Fruit fly (Drosophila melanogaster) whole organism, embryonic: ENCODE data around the gene CG13124.

Experiments
- Antp ChIP-seq: fragments of 200-800 bp; sonication (Bioruptor generic); optimal IDR thresholded peaks from 3 replicates; lab custom pipeline; 2016; ENCODE audit warnings: missing biosample characterization, missing genetic modification characterization
- Awh ChIP-seq: fragments of 200-800 bp; sonication (Bioruptor generic); IDR thresholded peaks from 2 replicates; pipeline ENCODE4, ENCODE4 v1.3.6; 2022; ENCODE audit warnings: missing biosample characterization, missing genetic modification characterization
- CG1024 ChIP-seq: fragments of 200-800 bp; sonication (Bioruptor generic); IDR thresholded peaks from 2 replicates; pipeline ENCODE4 v1.3.6; 2022; ENCODE audit warnings: missing biosample characterization, missing genetic modification characterization
- CG10959 ChIP-seq: fragments of 200-800 bp; sonication (Bioruptor generic); IDR thresholded peaks from 2 replicates; pipeline ENCODE4 v1.3.6; 2022; ENCODE audit warnings: missing biosample characterization, missing genetic modification characterization
- CG14050 ChIP-seq: fragments of 200-800 bp; sonication (Bioruptor generic); IDR thresholded peaks from 3 replicates; pipeline ENCODE4 v1.3.6; 2022; ENCODE audit warnings: missing biosample characterization, missing genetic modification characterization
- CG14860 ChIP-seq: fragments of 200-800 bp; sonication (Bioruptor generic); IDR thresholded peaks from 3 replicates; pipeline ENCODE4 v1.3.6; 2022; ENCODE audit warnings: missing biosample characterization, missing genetic modification characterization; ENCODE audit not compliant: partially characterized antibody
- CG15011 ChIP-seq: fragments of 200-800 bp; sonication (Bioruptor generic); optimal IDR thresholded peaks from 3 replicates; lab custom pipeline; 2018; ENCODE audit warnings: missing biosample characterization, mild to moderate bottlenecking, missing genetic modification characterization
- CG15479 ChIP-seq: fragments of 200-800 bp; sonication (Bioruptor generic); optimal IDR thresholded peaks from 3 replicates; lab custom pipeline; 2019; ENCODE audit warnings: missing biosample characterization, mild to moderate bottlenecking, missing genetic modification characterization, moderate library complexity
- CG1602 ChIP-seq: fragments of 200-800 bp; sonication (Bioruptor generic); optimal IDR thresholded peaks from 3 replicates; lab custom pipeline; 2016; ENCODE audit warnings: missing biosample characterization, missing genetic modification characterization
- CG1603 ChIP-seq: fragments of 200-800 bp; sonication (Bioruptor generic); optimal IDR thresholded peaks from 2 replicates; lab custom pipeline; 2019; ENCODE audit warnings: missing biosample characterization, mild to moderate bottlenecking, missing genetic modification characterization, moderate library complexity
- CG16863 ChIP-seq: fragments of 200-800 bp; sonication (Bioruptor generic); optimal IDR thresholded peaks from 3 replicates; lab custom pipeline; 2016; ENCODE audit warnings: missing biosample characterization, missing genetic modification characterization
- CG17802 ChIP-seq: fragments of 200-800 bp; sonication (Bioruptor generic); optimal IDR thresholded peaks from 2 replicates; lab custom pipeline; 2018; ENCODE audit warnings: missing biosample characterization, mild to moderate bottlenecking, missing genetic modification characterization, moderate library complexity
- CG18262 ChIP-seq: fragments of 200-800 bp; optimal IDR thresholded peaks from 3 replicates; lab custom pipeline; 2019; ENCODE audit warnings: missing biosample characterization, mild to moderate bottlenecking, missing genetic modification characterization, moderate library complexity
- CG2120 ChIP-seq: fragments of 200-800 bp; sonication (Bioruptor generic); optimal IDR thresholded peaks from 3 replicates; lab custom pipeline; 2016; ENCODE audit warnings: missing biosample characterization, missing genetic modification characterization
- CG2678 ChIP-seq: fragments of 200-800 bp; sonication (Bioruptor generic); optimal IDR thresholded peaks from 3 replicates; lab custom pipeline; 2019; ENCODE audit warnings: missing biosample characterization, mild to moderate bottlenecking, missing genetic modification characterization, moderate library complexity
- CG32772 ChIP-seq: fragments of 200-800 bp; sonication (Bioruptor generic); IDR thresholded peaks from 2 replicates; pipeline ENCODE4 v1.3.6; 2022; ENCODE audit warnings: missing biosample characterization, missing genetic modification characterization
- CG33557 ChIP-seq: fragments of 200-800 bp; sonication (Bioruptor generic); optimal IDR thresholded peaks from 2 replicates; lab custom pipeline; 2019; ENCODE audit warnings: missing biosample characterization, mild to moderate bottlenecking, missing genetic modification characterization, moderate library complexity
- CG4820 ChIP-seq: fragments of 200-800 bp; sonication (Bioruptor generic); optimal IDR thresholded peaks from 3 replicates; lab custom pipeline; 2016; ENCODE audit warnings: missing biosample characterization, missing genetic modification characterization
- CG7786 ChIP-seq: fragments of 200-800 bp; sonication (Bioruptor generic); optimal IDR thresholded peaks from 2 replicates; lab custom pipeline; 2016; ENCODE audit warnings: missing biosample characterization, missing genetic modification characterization
- CG7987 ChIP-seq: fragments of 200-800 bp; sonication (Bioruptor generic); optimal IDR thresholded peaks from 2 replicates; lab custom pipeline; 2018; ENCODE audit warnings: missing biosample characterization, mild to moderate bottlenecking, missing genetic modification characterization, moderate library complexity
- CG8359 ChIP-seq: fragments of 200-800 bp; sonication (Bioruptor generic); optimal IDR thresholded peaks from 2 replicates; lab custom pipeline; 2017; ENCODE audit warnings: missing biosample characterization, mild to moderate bottlenecking, missing genetic modification characterization, borderline replicate concordance
- CG8765 ChIP-seq: fragments of 200-800 bp; sonication (Bioruptor generic); IDR thresholded peaks from 2 replicates; pipeline ENCODE4 v1.3.6; 2022; ENCODE audit warnings: missing biosample characterization, missing genetic modification characterization
- CG9215 ChIP-seq: fragments of 200-800 bp; sonication (Bioruptor generic); IDR thresholded peaks from 2 replicates; pipeline ENCODE4 v1.3.6; 2022; ENCODE audit warnings: missing biosample characterization, missing genetic modification characterization
- CG9932 ChIP-seq: fragments of 200-800 bp; sonication (Bioruptor generic); IDR thresholded peaks from 2 replicates; pipeline ENCODE4 v1.3.6; 2022; ENCODE audit warnings: missing biosample characterization, missing genetic modification characterization
- CoRest ChIP-seq: fragments of 200-800 bp; sonication (Bioruptor generic); optimal IDR thresholded peaks from 3 replicates; lab custom pipeline; 2018; ENCODE audit warnings: missing biosample characterization, mild to moderate bottlenecking, missing genetic modification characterization, moderate library complexity
- D19B ChIP-seq: fragments of 200-800 bp; sonication (Bioruptor generic); optimal IDR thresholded peaks from 2 replicates; lab custom pipeline; 2017; ENCODE audit warnings: missing biosample characterization, mild to moderate bottlenecking, missing genetic modification characterization
- Dek ChIP-seq: fragments of 200-800 bp; sonication (Bioruptor generic); optimal IDR thresholded peaks from 3 replicates; lab custom pipeline; 2019; ENCODE audit warnings: missing biosample characterization, mild to moderate bottlenecking, missing genetic modification characterization, moderate library complexity
- Dll ChIP-seq: fragments of 200-800 bp; sonication (Bioruptor generic); IDR thresholded peaks from 4 replicates; pipeline ENCODE4 v1.3.6; 2022; ENCODE audit warnings: missing biosample characterization, missing genetic modification characterization; ENCODE audit not compliant: partially characterized antibody
- Ets97D ChIP-seq: fragments of 200-800 bp; sonication (Bioruptor generic); optimal IDR thresholded peaks from 3 replicates; lab custom pipeline; 2016; ENCODE audit warnings: missing biosample characterization, missing genetic modification characterization
- HLH54F ChIP-seq: fragments of 200-800 bp; sonication (Bioruptor generic); optimal IDR thresholded peaks from 3 replicates; lab custom pipeline; 2016; ENCODE audit warnings: missing biosample characterization, missing genetic modification characterization
- HmgZ ChIP-seq: fragments of 200-800 bp; sonication (Bioruptor generic); optimal IDR thresholded peaks from 2 replicates; lab custom pipeline; 2018; ENCODE audit warnings: missing biosample characterization, mild to moderate bottlenecking, missing genetic modification characterization
- Lim3 ChIP-seq: fragments of 200-800 bp; sonication (Bioruptor generic); IDR thresholded peaks from 2 replicates; pipeline ENCODE4 v1.3.6; 2022; ENCODE audit warnings: missing biosample characterization, missing genetic modification characterization
- Mad ChIP-seq: fragments of 200-800 bp; sonication (Bioruptor generic); optimal IDR thresholded peaks from 2 replicates; lab custom pipeline; 2016; ENCODE audit warnings: missing biosample characterization, missing genetic modification characterization
- Nf-YA ChIP-seq: fragments of 200-800 bp; sonication (Bioruptor generic); IDR thresholded peaks from 2 replicates; pipeline ENCODE4 v1.3.6; 2022; ENCODE audit warnings: missing biosample characterization, missing genetic modification characterization
- Optix ChIP-seq: fragments of 200-800 bp; sonication (Bioruptor generic); IDR thresholded peaks from 3 replicates; pipeline ENCODE4 v1.3.6; 2022; ENCODE audit warnings: missing biosample characterization, missing genetic modification characterization
- Pdp1 ChIP-seq, 2 experiments: fragments of 200-800 bp; sonication (Bioruptor generic); optimal IDR thresholded peaks; 3 replicates each; lab custom pipeline; 2016; ENCODE audit warnings: missing biosample characterization in 2 of 2, missing genetic modification characterization in 2 of 2, mild to moderate bottlenecking in 1 of 2, moderate library complexity in 1 of 2
- Ptx1 ChIP-seq: fragments of 200-800 bp; sonication (Bioruptor generic); IDR thresholded peaks from 2 replicates; pipeline ENCODE4 v1.3.6; 2022; ENCODE audit warnings: missing biosample characterization, missing genetic modification characterization
- Rfx ChIP-seq: fragments of 200-800 bp; sonication (Bioruptor generic); IDR thresholded peaks from 2 replicates; pipeline ENCODE4 v1.3.6; 2022; ENCODE audit warnings: missing biosample characterization, missing genetic modification characterization
- Trl ChIP-seq, 3 experiments: fragments of >200 bp in 2 of 3; fragments of 200-800 bp in 1 of 3; sonication (Bioruptor generic) in 1 of 3; optimal IDR thresholded peaks; 2 replicates in 1 of 3; 3 replicates in 2 of 3; lab custom pipeline; 2016 to 2017; ENCODE audit warnings: missing biosample characterization in 1 of 3, missing genetic modification characterization in 1 of 3
- az2 ChIP-seq: fragments of 200-800 bp; sonication (Bioruptor generic); optimal IDR thresholded peaks from 3 replicates; lab custom pipeline; 2016; ENCODE audit warnings: missing biosample characterization, missing genetic modification characterization
- bab2 ChIP-seq: fragments of 200-800 bp; sonication (Bioruptor generic); optimal IDR thresholded peaks from 2 replicates; lab custom pipeline; 2016; ENCODE audit warnings: missing biosample characterization, missing genetic modification characterization
- cwo ChIP-seq: fragments of 200-800 bp; sonication (Bioruptor generic); optimal IDR thresholded peaks from 3 replicates; lab custom pipeline; 2017; ENCODE audit warnings: missing biosample characterization, missing genetic modification characterization, mild to moderate bottlenecking, moderate library complexity, missing genetic modification reagents
- dimm ChIP-seq: fragments of 200-800 bp; sonication (Bioruptor generic); IDR thresholded peaks from 2 replicates; pipeline ENCODE4 v1.3.6; 2022; ENCODE audit warnings: missing biosample characterization, missing genetic modification characterization
- exex ChIP-seq: fragments of 200-800 bp; sonication (Bioruptor generic); optimal IDR thresholded peaks from 4 replicates; lab custom pipeline; 2018; ENCODE audit warnings: missing biosample characterization, mild to moderate bottlenecking, missing genetic modification characterization, moderate library complexity
- fu2 ChIP-seq: fragments of 200-800 bp; sonication (Bioruptor generic); optimal IDR thresholded peaks from 2 replicates; lab custom pipeline; 2016; ENCODE audit warnings: missing biosample characterization, missing genetic modification characterization
- kay ChIP-seq: fragments of 200-800 bp; sonication (Bioruptor generic); optimal IDR thresholded peaks from 2 replicates; lab custom pipeline; 2016; ENCODE audit warnings: missing biosample characterization, missing genetic modification characterization
- ken ChIP-seq: fragments of 200-800 bp; sonication (Bioruptor generic); IDR thresholded peaks from 3 replicates; pipeline ENCODE4 v1.3.6; 2022; ENCODE audit warnings: missing biosample characterization, missing genetic modification characterization
- kni ChIP-seq: fragments of 200-800 bp; sonication (Bioruptor generic); optimal IDR thresholded peaks from 3 replicates; lab custom pipeline; 2017; ENCODE audit warnings: mild to moderate bottlenecking, missing biosample characterization, missing genetic modification reagents, missing genetic modification characterization
- lab ChIP-seq: fragments of 200-800 bp; sonication (Bioruptor generic); optimal IDR thresholded peaks from 3 replicates; lab custom pipeline; 2017; ENCODE audit warnings: missing biosample characterization, missing genetic modification characterization, mild to moderate bottlenecking, moderate library complexity, missing genetic modification reagents
- onecut ChIP-seq: fragments of 200-800 bp; sonication (Bioruptor generic); IDR thresholded peaks from 2 replicates; pipeline ENCODE4 v1.3.6; 2022; ENCODE audit warnings: missing biosample characterization, missing genetic modification characterization
- pum ChIP-seq: fragments of 200-800 bp; sonication (Bioruptor generic); optimal IDR thresholded peaks from 2 replicates; lab custom pipeline; 2016; ENCODE audit warnings: missing biosample characterization, missing genetic modification characterization
- tap ChIP-seq: fragments of 200-800 bp; optimal IDR thresholded peaks from 3 replicates; lab custom pipeline; 2019; ENCODE audit warnings: missing biosample characterization, mild to moderate bottlenecking, missing genetic modification characterization, moderate library complexity

Gene CG13124

DNA sequence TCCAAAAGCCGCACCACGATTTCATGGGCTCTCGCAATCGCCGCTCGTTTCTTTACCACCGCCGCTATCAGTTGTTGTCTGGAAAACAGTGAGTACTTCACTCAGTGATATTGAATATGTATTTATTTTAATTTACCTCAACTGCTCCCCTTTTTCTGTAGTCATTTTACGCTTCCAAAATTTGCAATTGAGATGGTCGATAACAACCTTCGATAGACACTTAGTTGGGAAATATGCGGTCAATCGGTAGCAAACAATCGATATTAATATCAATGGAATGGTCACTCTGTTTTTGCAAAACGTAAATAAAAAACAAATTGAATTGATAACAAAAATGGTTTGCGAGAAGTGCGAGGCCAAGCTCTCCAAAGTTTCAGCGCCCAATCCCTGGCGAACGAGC, 17.9 kb downstream of the CG13124 start, which contains the start of the genes CG34183 and CG4537:
TSS of gene CG34183 (minus strand) at position 197 of the 400 bp plus-strand sequence.
TSS of gene CG4537 (plus strand) at position 310 of the 400 bp plus-strand sequence.
- TF ChIP-seq onecut (GFP tag; lab: Robert Waterston, UW) (no peak), Pdp1 (GFP tag; optimal IDR thresholded peaks at IDR 0.05; lab: Kevin White, UChicago) (no peak), D19B (no peak), CG1602 (GFP tag; lab: Kevin White, UChicago) (no peak), CG17802 (tag; lab: Kevin White, UChicago) (no peak), ken (GFP tag; lab: Robert Waterston, UW) (no peak), CoRest (tag; lab: Kevin White, UChicago) (no peak), Awh (GFP tag; lab: Robert Waterston, UW) (no peak), Mad (GFP tag; lab: Kevin White, UChicago) (no peak), kay (GFP tag; lab: Kevin White, UChicago) (no peak), Rfx (GFP tag; lab: Robert Waterston, UW) (peak; percentile 39; the same call in 1 of the 2 replicates), exex (no peak), cwo (GFP tag; lab: Kevin White, UChicago) (no peak), CG9215 (no peak), tap (tag; lab: Kevin White, UChicago) (no peak), CG14860 (peak; percentile 86), CG2120 (peak; percentile 5), HmgZ (peak; percentile 43), bab2 (no peak), CG7786 (GFP tag; lab: Kevin White, UChicago) (no peak), CG8359 (GFP tag; lab: Kevin White, UChicago) (no peak), Dek (tag; lab: Kevin White, UChicago) (no peak), Lim3 (no peak), CG16863 (no peak), kni (GFP tag; lab: Kevin White, UChicago) (no peak), CG9932 (GFP tag; lab: Robert Waterston, UW) (peak; percentile 33; the same call in 1 of the 2 replicates), fu2 (GFP tag; lab: Kevin White, UChicago) (no peak), Antp (GFP tag; lab: Kevin White, UChicago) (no peak), pum (no peak), CG4820 (no peak), Dll (GFP tag; lab: Robert Waterston, UW) (peak; percentile 90), Optix (GFP tag; lab: Robert Waterston, UW) (no peak), CG33557 (GFP tag; lab: Kevin White, UChicago) (no peak), CG7987 (GFP tag; lab: Kevin White, UChicago) (no peak), CG15479 (GFP tag; lab: Kevin White, UChicago) (no peak), CG14050 (no peak), dimm (GFP tag; lab: Robert Waterston, UW) (no peak), Ets97D (peak; percentile 39), CG15011 (no peak), lab (GFP tag; lab: Kevin White, UChicago) (no peak), CG18262 (no peak), CG1603 (tag; lab: Kevin White, UChicago) (peak; percentile 44), CG10959 (GFP tag; lab: Robert Waterston, UW) (no peak), Ptx1 (GFP tag; lab: Robert Waterston, UW) (no peak), az2 (GFP tag; lab: Kevin White, UChicago) (no peak), CG2678 (tag; lab: Kevin White, UChicago) (no peak), Trl (optimal IDR thresholded peaks at IDR 0.05; lab: Kevin White, UChicago) (no peak), Trl (GFP tag; optimal IDR thresholded peaks at IDR 0.05; lab: Kevin White, UChicago) (no peak), CG8765 (GFP tag; lab: Robert Waterston, UW) (no peak), HLH54F (GFP tag; lab: Kevin White, UChicago) (no peak), CG32772 (GFP tag; lab: Robert Waterston, UW) (no peak), CG1024 (GFP tag; lab: Robert Waterston, UW) (no peak), Nf-YA (GFP tag; lab: Robert Waterston, UW) (no peak)
